4 fruit fly cellular contexts compared by ENCODE assay signal in the genomic region with DNA sequence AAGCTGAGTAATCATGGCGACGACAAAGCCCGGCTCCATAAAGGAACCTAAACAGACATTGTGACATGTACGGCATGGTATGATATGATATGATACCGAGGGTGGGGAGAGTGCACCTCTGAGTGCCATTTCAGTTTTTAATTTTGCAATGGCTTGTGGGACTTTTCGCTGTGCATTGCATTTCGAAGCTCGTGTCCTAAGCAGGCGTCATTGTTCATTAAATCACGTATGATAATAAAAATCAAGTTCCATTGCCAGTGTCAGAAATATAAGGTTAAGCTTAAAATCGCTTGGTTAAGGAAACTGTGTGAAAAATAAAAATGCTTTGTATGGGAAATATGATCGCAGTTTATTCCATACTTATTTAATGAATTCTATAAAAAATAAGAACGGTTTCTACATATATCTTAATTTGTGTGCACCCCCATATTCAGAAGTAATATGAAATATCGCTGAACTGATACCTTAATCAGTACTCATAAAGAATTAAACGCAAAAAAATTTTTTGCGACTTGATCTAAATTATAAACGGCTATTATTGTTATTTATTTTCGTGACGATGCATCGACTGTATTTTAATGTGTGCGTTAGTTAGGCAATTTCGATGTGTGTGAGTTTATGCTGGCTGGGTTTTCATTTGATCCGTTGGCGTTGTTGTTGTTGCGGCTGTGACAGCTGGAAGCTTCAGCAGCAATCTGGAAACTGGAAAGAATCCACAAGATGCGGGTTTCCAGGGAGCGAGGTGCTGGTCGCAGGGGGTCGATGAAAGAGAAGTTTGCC.
TF ChIP-seq lines count a peak whose summit lies in the region.

No protein-coding gene starts in this region.

- TF ChIP-seq CTCF in whole organism, embryonic (GFP tag; optimal IDR thresholded peaks at IDR 0.05; lab: Kevin White, UChicago), result no peak

TF ChIP-seq in whole organism, adult, 20 proteins besides CTCF, POLR2A, EP300 and RAD21:
- TF ChIP-seq pad (GFP tag; optimal IDR thresholded peaks at IDR 0.05; lab: Kevin White, UChicago) (no peak), kay (GFP tag; lab: Kevin White, UChicago; ENCODE audit: borderline replicate concordance) (peak; percentile 85), CG12768 (GFP tag; optimal IDR thresholded peaks at IDR 0.05; lab: Kevin White, UChicago) (no peak), CG11617 (GFP tag; optimal IDR thresholded peaks at IDR 0.05; lab: Kevin White, UChicago) (no peak), Crg-1 (GFP tag; optimal IDR thresholded peaks at IDR 0.05; lab: Kevin White, UChicago) (no peak), bab1 (GFP tag; optimal IDR thresholded peaks at IDR 0.05; lab: Kevin White, UChicago) (peak; percentile 19), cic (GFP tag; optimal IDR thresholded peaks at IDR 0.05; lab: Kevin White, UChicago) (no peak), tj (GFP tag; optimal IDR thresholded peaks at IDR 0.05; lab: Kevin White, UChicago) (peak; percentile 93), CG1620 (GFP tag; optimal IDR thresholded peaks at IDR 0.05; lab: Kevin White, UChicago) (no peak), ovo (GFP tag; optimal IDR thresholded peaks at IDR 0.05; lab: Kevin White, UChicago) (no peak), CG5204 (GFP tag; optimal IDR thresholded peaks at IDR 0.05; lab: Kevin White, UChicago) (no peak), Hr96 (GFP tag; optimal IDR thresholded peaks at IDR 0.05; lab: Kevin White, UChicago) (no peak), Clk (GFP tag; optimal IDR thresholded peaks at IDR 0.05; lab: Kevin White, UChicago) (no peak), Mnt (GFP tag; optimal IDR thresholded peaks at IDR 0.05; lab: Kevin White, UChicago) (no peak)

TF ChIP-seq in whole organism, embryonic, 481 proteins besides CTCF, POLR2A, EP300 and RAD21:
- TF ChIP-seq CG4360 (GFP tag; IDR thresholded peaks at IDR 0.05; lab: Robert Waterston, UW), result peak; percentile 69
- no peak for TF ChIP-seq tgo (GFP tag; IDR thresholded peaks at IDR 0.05; lab: Robert Waterston, UW)
- TF ChIP-seq esg (GFP tag; conservative IDR thresholded peaks at IDR 0.05; lab: Robert Waterston, UW), result no peak
- peak; percentile 16; the same call in 1 of the 3 replicates for TF ChIP-seq Opbp (GFP tag; IDR thresholded peaks at IDR 0.05; lab: Robert Waterston, UW; ENCODE audit: partially characterized antibody)
- TF ChIP-seq CG2889 (GFP tag; IDR thresholded peaks at IDR 0.05; lab: Robert Waterston, UW), result no peak
- peak; percentile 96 for TF ChIP-seq gcm (GFP tag; optimal IDR thresholded peaks at IDR 0.05; lab: Kevin White, UChicago)
- 0 out of 3 replicates have a peak, but pooled peaks have one; percentile 20 for TF ChIP-seq CG2199 (GFP tag; IDR thresholded peaks at IDR 0.05; lab: Robert Waterston, UW)
- TF ChIP-seq fru (optimal IDR thresholded peaks at IDR 0.05; lab: Kevin White, UChicago), result no peak
- TF ChIP-seq ewg (GFP tag; optimal IDR thresholded peaks at IDR 0.05; lab: Kevin White, UChicago), result no peak
- no peak for TF ChIP-seq ham (GFP tag; IDR thresholded peaks at IDR 0.05; lab: Robert Waterston, UW)

TF ChIP-seq in whole organism, prepupa, 60 proteins besides CTCF, POLR2A, EP300 and RAD21:
- TF ChIP-seq CG6854 (GFP tag; optimal IDR thresholded peaks at IDR 0.05; lab: Kevin White, UChicago) (peak; percentile 34), OdsH (GFP tag; optimal IDR thresholded peaks at IDR 0.05; lab: Kevin White, UChicago) (no peak)

TF ChIP-seq in whole organism, wandering third instar larva, 38 proteins besides CTCF, POLR2A, EP300 and RAD21:
- no peak for TF ChIP-seq Rel (GFP tag; optimal IDR thresholded peaks at IDR 0.05; lab: Kevin White, UChicago)
- TF ChIP-seq Rel (tag; optimal IDR thresholded peaks at IDR 0.05; lab: Kevin White, UChicago), result peak; percentile 95
- no peak for TF ChIP-seq tai (GFP tag; optimal IDR thresholded peaks at IDR 0.05; lab: Kevin White, UChicago)
